Worm (Caenorhabditis elegans) whole organism, young adult: ENCODE measurements around the gene exc-5.
"Not testable (repeated sequence)": the region's sequence is repeated elsewhere in the genome, so short reads cannot be mapped to it uniquely, and the experiment has no call there.

Experiments
- C17E4.6 ChIP-seq: fragments of 200-800 bp; sonication (Bioruptor generic); IDR thresholded peaks from 2 replicates; pipeline ENCODE4 v1.3.6; 2022; ENCODE audit warnings: missing genetic modification reagents, missing genetic modification characterization, missing compliant biosample characterization
- D2030.7 ChIP-seq: fragments of 200-800 bp; sonication (Bioruptor generic); IDR thresholded peaks from 2 replicates; pipeline ENCODE4 v1.3.6; 2022; ENCODE audit warnings: missing genetic modification reagents, missing genetic modification characterization, missing compliant biosample characterization
- F22D6.2 ChIP-seq: sonication (generic microtip); optimal IDR thresholded peaks from 2 replicates; lab custom pipeline; 2016; ENCODE audit warnings: mild to moderate bottlenecking, missing genetic modification characterization, missing compliant biosample characterization
- F49E8.2 ChIP-seq: sonication (generic microtip); optimal IDR thresholded peaks from 3 replicates; lab custom pipeline; 2017; ENCODE audit warnings: missing genetic modification characterization, mild to moderate bottlenecking, missing compliant biosample characterization, antibody characterized with exemption, moderate library complexity; ENCODE audit not compliant: insufficient read depth
- F57C9.4 ChIP-seq: sonication (generic microtip); optimal IDR thresholded peaks from 2 replicates; lab custom pipeline; 2017; ENCODE audit warnings: mild to moderate bottlenecking, missing genetic modification characterization, missing compliant biosample characterization
- K11D2.4 ChIP-seq: fragments of 200-800 bp; sonication (Bioruptor generic); IDR thresholded peaks from 2 replicates; pipeline ENCODE4 v1.3.6; 2022; ENCODE audit warnings: missing genetic modification reagents, missing genetic modification characterization, missing compliant biosample characterization
- T26A5.8 ChIP-seq: sonication (generic microtip); optimal IDR thresholded peaks from 2 replicates; lab custom pipeline; 2016; ENCODE audit warnings: missing genetic modification characterization, missing compliant biosample characterization
- Y53F4B.3 ChIP-seq: fragments of 200-800 bp; sonication (Bioruptor generic); IDR thresholded peaks from 2 replicates; pipeline ENCODE4 v1.3.6; 2022; ENCODE audit warnings: missing genetic modification reagents, missing genetic modification characterization, missing compliant biosample characterization
- Y95B8A.8 ChIP-seq: fragments of 200-800 bp; sonication (Bioruptor generic); IDR thresholded peaks from 2 replicates; pipeline ENCODE4 v1.3.6; 2022; ENCODE audit warnings: missing genetic modification reagents, missing genetic modification characterization, missing compliant biosample characterization
- akir-1 ChIP-seq: fragments of 200-800 bp; sonication (Bioruptor generic); optimal IDR thresholded peaks from 2 replicates; lab custom pipeline; 2018; ENCODE audit warnings: mild to moderate bottlenecking, missing genetic modification characterization, moderate library complexity, missing compliant biosample characterization
- aptf-3 ChIP-seq: fragments of 200-800 bp; sonication (Bioruptor generic); IDR thresholded peaks from 2 replicates; pipeline ENCODE4 v1.3.6; 2022; ENCODE audit warnings: missing genetic modification characterization, missing compliant biosample characterization
- atf-7 ChIP-seq: sonication (generic microtip); optimal IDR thresholded peaks from 2 replicates; lab custom pipeline; 2017; ENCODE audit warnings: mild to moderate bottlenecking, missing genetic modification characterization, missing compliant biosample characterization
- bed-1 ChIP-seq: fragments of 200-800 bp; sonication (Bioruptor generic); IDR thresholded peaks from 2 replicates; pipeline ENCODE4 v1.3.6; 2022; ENCODE audit warnings: missing genetic modification reagents, missing genetic modification characterization, missing compliant biosample characterization
- ccch-3 ChIP-seq: fragments of 200-800 bp; sonication (Bioruptor generic); optimal IDR thresholded peaks from 2 replicates; lab custom pipeline; 2018; ENCODE audit warnings: mild to moderate bottlenecking, missing genetic modification characterization, missing compliant biosample characterization
- cebp-1 ChIP-seq, 2 experiments: fragments of 200-800 bp in 1 of 2; sonication (Bioruptor generic) in 1 of 2; sonication (generic microtip) in 1 of 2; IDR thresholded peaks in 1 of 2; optimal IDR thresholded peaks in 1 of 2; 2 replicates each; pipeline versions ENCODE4 v1.3.6 to Lab custom; 2017 to 2022; ENCODE audit warnings: missing compliant biosample characterization in 2 of 2, missing genetic modification characterization in 2 of 2, mild to moderate bottlenecking in 1 of 2, missing genetic modification reagents in 1 of 2, moderate library complexity in 1 of 2
- cebp-2 ChIP-seq: fragments of 200-800 bp; sonication (Bioruptor generic); IDR thresholded peaks from 2 replicates; pipeline ENCODE4 v1.3.6; 2022; ENCODE audit warnings: missing genetic modification characterization, missing compliant biosample characterization
- ceh-100 ChIP-seq: fragments of 200-800 bp; sonication (Bioruptor generic); IDR thresholded peaks from 2 replicates; pipeline ENCODE4 v1.3.6; 2022; ENCODE audit warnings: missing genetic modification reagents, missing genetic modification characterization, missing compliant biosample characterization
- ceh-79 ChIP-seq: sonication (generic microtip); optimal IDR thresholded peaks from 2 replicates; lab custom pipeline; 2017; ENCODE audit warnings: mild to moderate bottlenecking, missing genetic modification characterization, missing compliant biosample characterization
- dpl-1 ChIP-seq: fragments of 150-350 bp; optimal IDR thresholded peaks from 2 replicates; lab custom pipeline; 2014; ENCODE audit warnings: missing biosample characterization, missing genetic modification reagents, missing genetic modification characterization
- egl-18 ChIP-seq: fragments of 200-800 bp; sonication (Bioruptor generic); IDR thresholded peaks from 2 replicates; pipeline ENCODE4 v1.3.6; 2022; ENCODE audit warnings: missing genetic modification reagents, missing genetic modification characterization, missing compliant biosample characterization
- egl-44 ChIP-seq: fragments of 200-800 bp; sonication (Bioruptor generic); IDR thresholded peaks from 2 replicates; pipeline ENCODE4 v1.3.6; 2022; ENCODE audit warnings: missing genetic modification reagents, missing genetic modification characterization, missing compliant biosample characterization
- egrh-3 ChIP-seq: fragments of 200-800 bp; sonication (Bioruptor generic); IDR thresholded peaks from 2 replicates; pipeline ENCODE4 v1.3.6; 2022; ENCODE audit warnings: missing genetic modification reagents, missing genetic modification characterization, missing compliant biosample characterization
- hmg-1.2 ChIP-seq: fragments of 200-800 bp; sonication (Bioruptor generic); IDR thresholded peaks from 2 replicates; pipeline ENCODE4 v1.3.6; 2022; ENCODE audit warnings: missing genetic modification reagents, missing genetic modification characterization, missing compliant biosample characterization
- hrde-1 ChIP-seq: sonication (generic microtip); optimal IDR thresholded peaks from 2 replicates; lab custom pipeline; 2016; ENCODE audit warnings: missing genetic modification characterization, mild to moderate bottlenecking, missing compliant biosample characterization, moderate library complexity, missing genotype, missing genetic modification reagents, borderline replicate concordance
- hsf-1 ChIP-seq: fragments of 200-800 bp; sonication (Bioruptor generic); IDR thresholded peaks from 2 replicates; pipeline ENCODE4 v1.3.6; 2022; ENCODE audit warnings: missing genetic modification reagents, missing genetic modification characterization, missing compliant biosample characterization
- lin-54 ChIP-seq: fragments of 200-800 bp; sonication (Bioruptor generic); optimal IDR thresholded peaks from 2 replicates; lab custom pipeline; 2018; ENCODE audit warnings: mild to moderate bottlenecking, missing genetic modification characterization, missing compliant biosample characterization
- lir-1 ChIP-seq: fragments of 200-800 bp; sonication (Bioruptor generic); conservative IDR thresholded peaks from 2 replicates; pipeline ENCODE4 v1.3.6; 2022; ENCODE audit warnings: missing genetic modification reagents, missing genetic modification characterization, missing compliant biosample characterization
- lsl-1 ChIP-seq: fragments of 200-800 bp; sonication (Bioruptor generic); optimal IDR thresholded peaks from 2 replicates; lab custom pipeline; 2018; ENCODE audit warnings: mild to moderate bottlenecking, missing genetic modification characterization, moderate library complexity, missing compliant biosample characterization
- nfya-1 ChIP-seq: sonication (generic microtip); optimal IDR thresholded peaks from 2 replicates; lab custom pipeline; 2017; ENCODE audit warnings: antibody characterized with exemption, missing compliant biosample characterization, missing genetic modification characterization, borderline replicate concordance; ENCODE audit not compliant: insufficient read depth
- nhr-90 ChIP-seq: sonication (generic microtip); optimal IDR thresholded peaks from 2 replicates; lab custom pipeline; 2016; ENCODE audit warnings: missing genotype, mild to moderate bottlenecking, missing genetic modification characterization, missing compliant biosample characterization
- tlf-1 ChIP-seq: fragments of 200-800 bp; sonication (Bioruptor generic); optimal IDR thresholded peaks from 2 replicates; lab custom pipeline; 2018; ENCODE audit warnings: mild to moderate bottlenecking, missing genetic modification characterization, missing compliant biosample characterization
- xnd-1 ChIP-seq: sonication (generic microtip); optimal IDR thresholded peaks from 2 replicates; lab custom pipeline; 2016; ENCODE audit warnings: missing genotype, missing genetic modification reagents, missing genetic modification characterization, missing compliant biosample characterization

Gene exc-5

DNA sequence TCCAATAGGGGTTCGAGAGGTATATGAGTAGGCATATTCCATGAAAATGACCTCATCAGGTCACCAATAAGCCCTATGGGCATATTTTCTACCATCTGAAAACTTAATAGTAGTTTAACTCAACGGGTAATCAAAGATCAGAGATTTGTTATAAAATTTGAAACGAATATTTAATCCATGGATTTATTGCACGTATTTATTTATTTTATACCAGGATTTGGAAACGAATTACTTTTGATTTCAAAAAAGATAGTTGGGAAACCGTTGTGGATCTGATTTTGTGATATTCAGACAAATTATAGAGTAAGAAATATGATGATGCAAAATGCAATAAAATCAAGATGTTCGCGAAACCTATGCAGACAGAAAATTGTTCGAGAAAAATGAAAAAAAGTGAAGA, 20.7 kb downstream of the exc-5 start, which contains the start of gene C33D9.3:
Gene C33D9.3, minus strand, starts transcription at position 101 of the 400 bp plus-strand sequence.
- no peak for TF ChIP-seq egl-18
- TF ChIP-seq Y53F4B.3, result no peak
- no peak for TF ChIP-seq lir-1 (GFP tag; lab: Robert Waterston, UW)
- TF ChIP-seq akir-1 (GFP tag; lab: Kevin White, UChicago), result no peak
- TF ChIP-seq cebp-2 (GFP tag; lab: Robert Waterston, UW), result no peak
- no peak for TF ChIP-seq bed-1 (GFP tag; lab: Robert Waterston, UW)
- no peak for TF ChIP-seq xnd-1
- no peak for TF ChIP-seq ceh-79 (tag; lab: Kevin White, UChicago)
- no peak for TF ChIP-seq nhr-90 (tag; lab: Kevin White, UChicago)
- no peak for TF ChIP-seq lin-54
- no peak for TF ChIP-seq egl-44 (GFP tag; lab: Robert Waterston, UW)
- no peak for TF ChIP-seq aptf-3 (GFP tag; lab: Robert Waterston, UW)
- no peak for TF ChIP-seq T26A5.8 (tag; lab: Kevin White, UChicago)
- no peak for TF ChIP-seq nfya-1
- TF ChIP-seq hrde-1 (tag; lab: Kevin White, UChicago), result no peak
- TF ChIP-seq C17E4.6 (GFP tag; lab: Robert Waterston, UW), result no peak
- TF ChIP-seq F57C9.4 (tag; lab: Kevin White, UChicago), result no peak
- no peak for TF ChIP-seq tlf-1 (GFP tag; lab: Kevin White, UChicago)
- TF ChIP-seq ceh-100, result no peak

DNA sequence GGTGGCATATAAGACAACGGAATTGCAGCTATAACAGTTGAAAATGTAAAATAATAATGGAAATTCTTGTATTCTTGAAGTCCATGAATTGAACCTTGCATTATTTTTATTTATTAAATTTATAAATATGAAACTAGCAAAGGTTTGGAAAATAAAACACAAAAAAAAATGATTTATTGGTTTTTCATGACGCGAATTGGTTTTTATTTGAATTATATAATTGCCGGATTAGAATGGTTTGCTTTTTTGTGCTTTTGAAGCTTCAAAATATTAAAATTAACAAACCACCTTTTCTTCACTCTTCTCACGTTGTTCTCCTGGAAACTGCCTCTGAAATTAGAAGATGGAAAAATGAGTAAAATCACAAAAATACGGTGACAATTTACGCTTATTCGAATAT, 23.3 kb downstream of the exc-5 start, which contains the start of gene sru-35:
Gene sru-35, minus strand, starts transcription at position 101 of the 400 bp plus-strand sequence.
- TF ChIP-seq hrde-1 (tag; lab: Kevin White, UChicago) (no peak), ccch-3 (GFP tag; lab: Kevin White, UChicago) (no peak), egrh-3 (GFP tag; lab: Robert Waterston, UW) (no peak), F49E8.2 (no peak), lsl-1 (no peak), dpl-1 (GFP tag; lab: Kevin White, UChicago) (no peak), Y95B8A.8 (GFP tag; lab: Robert Waterston, UW) (no peak), atf-7 (tag; lab: Kevin White, UChicago) (no peak)

ce11 chrIV:8788048-8788447, 25.4 kb downstream of the exc-5 start, which contains the start of gene C33D9.10:
TSS of gene C33D9.10 (minus strand) at chrIV:8788148.
- TF ChIP-seq F22D6.2 (tag; lab: Kevin White, UChicago); D2030.7; hsf-1: not testable (repeated sequence)

- TF ChIP-seq F22D6.2 (tag; lab: Kevin White, UChicago) (no peak), cebp-1 (GFP tag; IDR thresholded peaks at IDR 0.05; lab: Robert Waterston, UW) (0 out of 2 replicates have a peak, but pooled peaks have one; percentile 59), cebp-1 (tag; optimal IDR thresholded peaks at IDR 0.05; lab: Kevin White, UChicago) (peak; percentile 87), hmg-1.2 (GFP tag; lab: Robert Waterston, UW) (peak; percentile 74; the same call in 1 of the 2 replicates)
Observed at ce11 chrIV:8786654-8787053, 26.8 kb downstream of the exc-5 start, which contains the start of gene C33D9.8. TSS of gene C33D9.8 (minus strand) at chrIV:8786752.

DNA sequence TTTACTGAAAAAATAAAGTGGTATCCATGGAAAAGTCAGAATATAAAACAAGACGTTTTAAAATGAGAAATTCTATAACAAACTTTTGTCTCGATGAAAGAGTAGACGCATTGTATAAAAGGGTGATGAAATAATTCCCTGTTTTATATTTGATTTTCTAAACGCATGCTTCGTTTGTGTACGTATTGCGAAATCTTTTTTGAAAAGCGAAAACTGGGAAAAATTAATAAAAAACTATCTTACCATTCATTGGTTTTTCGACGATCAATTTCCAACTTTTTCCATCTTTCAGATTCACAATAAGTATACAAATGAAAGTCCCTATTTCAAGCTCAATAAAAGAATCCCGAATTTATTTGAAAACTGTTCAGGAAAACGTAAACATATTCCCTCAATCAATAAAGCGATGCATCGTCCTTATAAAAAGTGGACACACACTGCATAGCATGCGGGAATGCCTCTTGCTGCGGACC, 28.6 kb downstream of the exc-5 start, which contains the start of gene C33D9.13:
Gene C33D9.13, minus strand, starts transcription at position 423 of the 473 bp plus-strand sequence.
- TF ChIP-seq cebp-1 (GFP tag; IDR thresholded peaks at IDR 0.05; lab: Robert Waterston, UW) (peak; percentile 92), cebp-1 (tag; optimal IDR thresholded peaks at IDR 0.05; lab: Kevin White, UChicago) (peak; percentile 98), K11D2.4 (no peak)
